2 fruit fly cellular contexts compared by ENCODE assay signal in genomic region chr2L:7290577-7290976, dm6.
TF ChIP-seq lines count a peak whose summit lies in the region.

No protein-coding gene starts in this region.

TF ChIP-seq in whole organism, embryonic, 481 proteins besides CTCF, POLR2A, EP300 and RAD21 (continued from another document):
- peak; percentile 18; the same call in 1 of the 2 replicates for TF ChIP-seq amos (GFP tag; IDR thresholded peaks at IDR 0.05; lab: Robert Waterston, UW; ENCODE audit: partially characterized antibody)
- TF ChIP-seq CG9727 (GFP tag; optimal IDR thresholded peaks at IDR 0.05; lab: Kevin White, UChicago), result peak; percentile 23

TF ChIP-seq in whole organism, prepupa, 60 proteins besides CTCF, POLR2A, EP300 and RAD21 (continued from another document):
- TF ChIP-seq CG11294 (GFP tag; IDR thresholded peaks at IDR 0.05; lab: Robert Waterston, UW), result no peak
- TF ChIP-seq Lpt (GFP tag; optimal IDR thresholded peaks at IDR 0.05; lab: Kevin White, UChicago), result no peak
- TF ChIP-seq Ets21C (GFP tag; optimal IDR thresholded peaks at IDR 0.05; lab: Kevin White, UChicago), result no peak
- 0 out of 3 replicates have a peak, but pooled peaks have one; percentile 23 for TF ChIP-seq CG6163 (GFP tag; IDR thresholded peaks at IDR 0.05; lab: Robert Waterston, UW)
- no peak for TF ChIP-seq CG6792 (GFP tag; optimal IDR thresholded peaks at IDR 0.05; lab: Kevin White, UChicago)
- TF ChIP-seq CG16779 (tag; optimal IDR thresholded peaks at IDR 0.05; lab: Kevin White, UChicago), result no peak
- TF ChIP-seq CG11762 (GFP tag; optimal IDR thresholded peaks at IDR 0.05; lab: Kevin White, UChicago; ENCODE audit: insufficient read depth), result no peak
- no peak for TF ChIP-seq CG4318 (GFP tag; optimal IDR thresholded peaks at IDR 0.05; lab: Kevin White, UChicago)
- TF ChIP-seq CG8632 (GFP tag; optimal IDR thresholded peaks at IDR 0.05; lab: Kevin White, UChicago), result no peak
- no peak for TF ChIP-seq Hr38 (GFP tag; optimal IDR thresholded peaks at IDR 0.05; lab: Kevin White, UChicago)
- no peak for TF ChIP-seq Eip75B (GFP tag; optimal IDR thresholded peaks at IDR 0.05; lab: Kevin White, UChicago)
- no peak for TF ChIP-seq Blimp-1 (GFP tag; optimal IDR thresholded peaks at IDR 0.05; lab: Kevin White, UChicago)
- no peak for TF ChIP-seq topi (GFP tag; optimal IDR thresholded peaks at IDR 0.05; lab: Kevin White, UChicago)
- no peak for TF ChIP-seq CG6854 (GFP tag; optimal IDR thresholded peaks at IDR 0.05; lab: Kevin White, UChicago)
- peak; percentile 14 for TF ChIP-seq Smox (GFP tag; optimal IDR thresholded peaks at IDR 0.05; lab: Kevin White, UChicago)
- no peak for TF ChIP-seq salr (GFP tag; optimal IDR thresholded peaks at IDR 0.05; lab: Kevin White, UChicago)
- TF ChIP-seq Gug (GFP tag; IDR thresholded peaks at IDR 0.05; lab: Robert Waterston, UW), result no peak
- TF ChIP-seq CG8119 (GFP tag; IDR thresholded peaks at IDR 0.05; lab: Robert Waterston, UW), result peak; percentile 25; the same call in 1 of the 3 replicates
- no peak for TF ChIP-seq CG10669 (GFP tag; optimal IDR thresholded peaks at IDR 0.05; lab: Kevin White, UChicago)
- TF ChIP-seq vri (GFP tag; optimal IDR thresholded peaks at IDR 0.05; lab: Kevin White, UChicago), result peak; percentile 8
- peak; percentile 29 for TF ChIP-seq pdm3 (GFP tag; optimal IDR thresholded peaks at IDR 0.05; lab: Kevin White, UChicago)
- TF ChIP-seq CG1621 (tag; optimal IDR thresholded peaks at IDR 0.05; lab: Kevin White, UChicago), result no peak
- TF ChIP-seq CG6276 (GFP tag; optimal IDR thresholded peaks at IDR 0.05; lab: Kevin White, UChicago), result no peak
- TF ChIP-seq CG8319 (GFP tag; optimal IDR thresholded peaks at IDR 0.05; lab: Kevin White, UChicago), result no peak
- TF ChIP-seq CG11902 (GFP tag; optimal IDR thresholded peaks at IDR 0.05; lab: Kevin White, UChicago), result no peak
- no peak for TF ChIP-seq Sox15 (GFP tag; optimal IDR thresholded peaks at IDR 0.05; lab: Kevin White, UChicago)
- TF ChIP-seq fd59A (GFP tag; optimal IDR thresholded peaks at IDR 0.05; lab: Kevin White, UChicago), result peak; percentile 15
- no peak for TF ChIP-seq CG3032 (tag; optimal IDR thresholded peaks at IDR 0.05; lab: Kevin White, UChicago)
- no peak for TF ChIP-seq CG31627 (GFP tag; optimal IDR thresholded peaks at IDR 0.05; lab: Kevin White, UChicago)
- TF ChIP-seq CG32006 (GFP tag; optimal IDR thresholded peaks at IDR 0.05; lab: Kevin White, UChicago), result peak; percentile 26
- no peak for TF ChIP-seq fkh (GFP tag; optimal IDR thresholded peaks at IDR 0.05; lab: Kevin White, UChicago)
- no peak for TF ChIP-seq dsx (GFP tag; optimal IDR thresholded peaks at IDR 0.05; lab: Kevin White, UChicago; ENCODE audit: poor library complexity, severe bottlenecking)
- TF ChIP-seq CG7368 (GFP tag; optimal IDR thresholded peaks at IDR 0.05; lab: Kevin White, UChicago), result no peak
- TF ChIP-seq acj6 (GFP tag; optimal IDR thresholded peaks at IDR 0.05; lab: Kevin White, UChicago), result peak; percentile 25
- peak; percentile 40 for TF ChIP-seq CG10631 (GFP tag; optimal IDR thresholded peaks at IDR 0.05; lab: Kevin White, UChicago)
